Fruit fly (Drosophila melanogaster): ENCODE data around the gene CG13460.

Gene CG13460

dm6 chr3L:15023192-15023591 is 38.3 kb downstream of the CG13460 start, which contains the start of gene CG32148:
CG32148 (plus strand) TSS chr3L:15023492.
- TF ChIP-seq Aef1 (GFP tag; IDR thresholded peaks at IDR 0.05) (no peak), CG10462 (GFP tag; optimal IDR thresholded peaks at IDR 0.05) (no peak), CG8359 (GFP tag; optimal IDR thresholded peaks at IDR 0.05; ENCODE audit: borderline replicate concordance) (no peak), dm (GFP tag; optimal IDR thresholded peaks at IDR 0.05) (no peak), seq (GFP tag; IDR thresholded peaks at IDR 0.05) (no peak), fd64A (GFP tag; optimal IDR thresholded peaks at IDR 0.05) (no peak), chn (GFP tag; optimal IDR thresholded peaks at IDR 0.05) (no peak), esg (GFP tag; conservative IDR thresholded peaks at IDR 0.05) (no peak), psq (GFP tag; optimal IDR thresholded peaks at IDR 0.05) (no peak)

- TF ChIP-seq CG8924 (tag; optimal IDR thresholded peaks at IDR 0.05), result peak; percentile 59
- TF ChIP-seq Nf-YB (GFP tag; optimal IDR thresholded peaks at IDR 0.05), result peak; percentile 73
- TF ChIP-seq cg (GFP tag; optimal IDR thresholded peaks at IDR 0.05), result peak; percentile 41
- no peak for TF ChIP-seq Side (GFP tag; optimal IDR thresholded peaks at IDR 0.05)
- TF ChIP-seq Asciz (GFP tag; optimal IDR thresholded peaks at IDR 0.05), result no peak
- TF ChIP-seq abd-A (tag; optimal IDR thresholded peaks at IDR 0.05), result peak; percentile 59
- peak; percentile 50 for TF ChIP-seq nerfin-1 (tag; optimal IDR thresholded peaks at IDR 0.05)
- TF ChIP-seq CG7987 (GFP tag; optimal IDR thresholded peaks at IDR 0.05), result no peak
- peak; percentile 32 for TF ChIP-seq cad (GFP tag; optimal IDR thresholded peaks at IDR 0.05)
- TF ChIP-seq gsb-n (tag; optimal IDR thresholded peaks at IDR 0.05), result peak; percentile 93
- no peak for TF ChIP-seq CG6765 (GFP tag; optimal IDR thresholded peaks at IDR 0.05)
- no peak for TF ChIP-seq CG12071 (GFP tag; optimal IDR thresholded peaks at IDR 0.05)
- TF ChIP-seq bab2 (GFP tag; optimal IDR thresholded peaks at IDR 0.05), result no peak
- TF ChIP-seq CG7745 (tag; optimal IDR thresholded peaks at IDR 0.05), result peak; percentile 75
- TF ChIP-seq cato (GFP tag; optimal IDR thresholded peaks at IDR 0.05; ENCODE audit: borderline replicate concordance), result no peak
- no peak for TF ChIP-seq scrt (GFP tag; optimal IDR thresholded peaks at IDR 0.05)
- no peak for TF ChIP-seq Hmr (GFP tag; optimal IDR thresholded peaks at IDR 0.05)
- TF ChIP-seq CG10462 (GFP tag; optimal IDR thresholded peaks at IDR 0.05), result no peak
- no peak for TF ChIP-seq sisA (GFP tag; IDR thresholded peaks at IDR 0.05)
- TF ChIP-seq pros (GFP tag; optimal IDR thresholded peaks at IDR 0.05), result peak; percentile 91
- TF ChIP-seq seq (GFP tag; IDR thresholded peaks at IDR 0.05), result peak; percentile 47; the same call in 1 of the 2 replicates
- no peak for TF ChIP-seq CG1792 (GFP tag; optimal IDR thresholded peaks at IDR 0.05)
- peak in 1 of 2 experiments; percentile 47 for TF ChIP-seq Trl (optimal IDR thresholded peaks at IDR 0.05)
- no peak for TF ChIP-seq Trl (GFP tag; optimal IDR thresholded peaks at IDR 0.05)
These were observed 40.5 kb downstream of the CG13460 start for dm6 chr3L:15021008-15021407.

- no peak for TF ChIP-seq Doc3 (GFP tag; IDR thresholded peaks at IDR 0.05; ENCODE audit: partially characterized antibody)
- TF ChIP-seq ssp (GFP tag; IDR thresholded peaks at IDR 0.05), result peak; percentile 39; the same call in 1 of the 2 replicates
- peak; percentile 88 for TF ChIP-seq fd96Cb (tag; optimal IDR thresholded peaks at IDR 0.05)
- peak; percentile 78 for TF ChIP-seq D19A (tag; optimal IDR thresholded peaks at IDR 0.05)
- peak; percentile 82 for TF ChIP-seq Ets65A (GFP tag)
- peak; percentile 83 for TF ChIP-seq Asciz (GFP tag; optimal IDR thresholded peaks at IDR 0.05)
- TF ChIP-seq H15 (GFP tag; IDR thresholded peaks at IDR 0.05), result peak; percentile 67
- peak; percentile 92 for TF ChIP-seq Blimp-1 (GFP tag; optimal IDR thresholded peaks at IDR 0.05)
- peak; percentile 90 for TF ChIP-seq lab (GFP tag; optimal IDR thresholded peaks at IDR 0.05)
- no peak for TF ChIP-seq hb (GFP tag; IDR thresholded peaks at IDR 0.05; ENCODE audit: partially characterized antibody)
- no peak; the same call in 1 of the 2 replicates for TF ChIP-seq CG14667 (GFP tag; IDR thresholded peaks at IDR 0.05)
- peak; percentile 69 for TF ChIP-seq run (tag; optimal IDR thresholded peaks at IDR 0.05)
- TF ChIP-seq CG33213 (GFP tag; optimal IDR thresholded peaks at IDR 0.05), result peak; percentile 48
- TF ChIP-seq fd3F (GFP tag; optimal IDR thresholded peaks at IDR 0.05), result peak; percentile 75
- TF ChIP-seq CG12769 (tag; optimal IDR thresholded peaks at IDR 0.05), result peak; percentile 16
- TF ChIP-seq vnd (GFP tag; IDR thresholded peaks at IDR 0.05; ENCODE audit: partially characterized antibody), result no peak
- TF ChIP-seq CG3281 (GFP tag; optimal IDR thresholded peaks at IDR 0.05), result peak; percentile 84
- peak; percentile 63 for TF ChIP-seq ac (GFP tag; optimal IDR thresholded peaks at IDR 0.05)
These were observed 47.4 kb downstream of the CG13460 start, which contains the start of gene Reck for dm6 chr3L:15013957-15014692. Reck (minus strand) TSS chr3L:15014062.
